Fruit fly (Drosophila melanogaster): Measurements from ENCODE around the gene CG13124.

CG13124 gene

dm6 chr2L:9938631-9939256 lies 30.3 kb upstream of the CG13124 start, which contains the start of the genes Datp and CG4619:
Datp (minus strand) TSS chr2L:9938790.
CG4619 (plus strand) TSS chr2L:9938863.
- TF ChIP-seq Rel (GFP tag; optimal IDR thresholded peaks at IDR 0.05) (no peak), Rel (tag; optimal IDR thresholded peaks at IDR 0.05) (peak; percentile 36), sage (GFP tag; optimal IDR thresholded peaks at IDR 0.05) (no peak), Myc (optimal IDR thresholded peaks at IDR 0.05) (peak; percentile 89), Dif (GFP tag; optimal IDR thresholded peaks at IDR 0.05; ENCODE audit: partially characterized antibody) (no peak), Dfd (GFP tag; optimal IDR thresholded peaks at IDR 0.05) (no peak), ey (GFP tag; optimal IDR thresholded peaks at IDR 0.05) (no peak), br (GFP tag; optimal IDR thresholded peaks at IDR 0.05) (peak; percentile 58), dsf (GFP tag; optimal IDR thresholded peaks at IDR 0.05; ENCODE audit: borderline replicate concordance) (no peak), usp (GFP tag; optimal IDR thresholded peaks at IDR 0.05) (no peak), Abd-B (GFP tag; optimal IDR thresholded peaks at IDR 0.05) (no peak), N (GFP tag; optimal IDR thresholded peaks at IDR 0.05) (no peak), dl (GFP tag; optimal IDR thresholded peaks at IDR 0.05; ENCODE audit: insufficient read depth in 1 of 2, partially characterized antibody in 2 of 2) (no peak), tai (GFP tag; optimal IDR thresholded peaks at IDR 0.05) (no peak), Hr83 (GFP tag; optimal IDR thresholded peaks at IDR 0.05; ENCODE audit: poor library complexity, severe bottlenecking) (peak; percentile 78), Sp1 (GFP tag; optimal IDR thresholded peaks at IDR 0.05) (peak; percentile 34), dmrt93B (GFP tag; optimal IDR thresholded peaks at IDR 0.05) (no peak), rgr (GFP tag; optimal IDR thresholded peaks at IDR 0.05) (peak; percentile 78), Hr78 (GFP tag; optimal IDR thresholded peaks at IDR 0.05) (no peak), brk (GFP tag; optimal IDR thresholded peaks at IDR 0.05) (no peak), foxo (GFP tag; optimal IDR thresholded peaks at IDR 0.05) (peak; percentile 2 to 69), pan (optimal IDR thresholded peaks at IDR 0.05) (no peak), OdsH (GFP tag; optimal IDR thresholded peaks at IDR 0.05) (peak; percentile 52), psq (GFP tag; optimal IDR thresholded peaks at IDR 0.05) (peak; percentile 23), sv (GFP tag; optimal IDR thresholded peaks at IDR 0.05) (peak; percentile 46), Vsx2 (GFP tag; optimal IDR thresholded peaks at IDR 0.05; ENCODE audit: partially characterized antibody) (no peak), woc (GFP tag; optimal IDR thresholded peaks at IDR 0.05) (no peak), lola (GFP tag; optimal IDR thresholded peaks at IDR 0.05) (no peak), Mio (GFP tag; optimal IDR thresholded peaks at IDR 0.05) (no peak), Jra (GFP tag; optimal IDR thresholded peaks at IDR 0.05) (peak; percentile 58), Hnf4 (GFP tag; optimal IDR thresholded peaks at IDR 0.05) (peak; percentile 83), CG9705 (GFP tag; optimal IDR thresholded peaks at IDR 0.05) (peak; percentile 40), h (GFP tag; optimal IDR thresholded peaks at IDR 0.05) (peak; percentile 60), CrebA (GFP tag; optimal IDR thresholded peaks at IDR 0.05; ENCODE audit: borderline replicate concordance) (no peak), fru (GFP tag; optimal IDR thresholded peaks at IDR 0.05) (peak; percentile 52), CG32264 (GFP tag; optimal IDR thresholded peaks at IDR 0.05) (peak; percentile 20), GATAd (GFP tag; optimal IDR thresholded peaks at IDR 0.05) (no peak), jim (GFP tag; optimal IDR thresholded peaks at IDR 0.05) (no peak), HLH106 (tag; optimal IDR thresholded peaks at IDR 0.05) (peak; percentile 49)

dm6 chr2L:9937908-9938307 lies 29.5 kb upstream of the CG13124 start, which contains the start of gene Arglu1:
Arglu1 (minus strand) TSS chr2L:9938134.
- TF ChIP-seq sv (GFP tag; optimal IDR thresholded peaks at IDR 0.05) (no peak), Dfd (GFP tag; optimal IDR thresholded peaks at IDR 0.05) (no peak), Mio (GFP tag; optimal IDR thresholded peaks at IDR 0.05) (no peak), Jra (GFP tag; optimal IDR thresholded peaks at IDR 0.05) (peak; percentile 32), Hnf4 (GFP tag; optimal IDR thresholded peaks at IDR 0.05) (no peak), rgr (GFP tag; optimal IDR thresholded peaks at IDR 0.05) (peak; percentile 64), woc (GFP tag; optimal IDR thresholded peaks at IDR 0.05) (no peak), jim (GFP tag; optimal IDR thresholded peaks at IDR 0.05) (peak; percentile 33), GATAd (GFP tag; optimal IDR thresholded peaks at IDR 0.05) (no peak), foxo (GFP tag; optimal IDR thresholded peaks at IDR 0.05) (peak in 1 of 2 experiments; percentile 54), HLH106 (tag; optimal IDR thresholded peaks at IDR 0.05) (peak; percentile 4), CG32264 (GFP tag; optimal IDR thresholded peaks at IDR 0.05) (peak; percentile 34), psq (GFP tag; optimal IDR thresholded peaks at IDR 0.05) (peak; percentile 26), Vsx2 (GFP tag; optimal IDR thresholded peaks at IDR 0.05; ENCODE audit: partially characterized antibody) (peak; percentile 25), dmrt93B (GFP tag; optimal IDR thresholded peaks at IDR 0.05) (no peak), ey (GFP tag; optimal IDR thresholded peaks at IDR 0.05) (peak; percentile 5), OdsH (GFP tag; optimal IDR thresholded peaks at IDR 0.05) (no peak), Hr83 (GFP tag; optimal IDR thresholded peaks at IDR 0.05; ENCODE audit: poor library complexity, severe bottlenecking) (peak; percentile 92), fru (GFP tag; optimal IDR thresholded peaks at IDR 0.05) (peak; percentile 41), h (GFP tag; optimal IDR thresholded peaks at IDR 0.05) (peak; percentile 62)
